Worm (Caenorhabditis elegans): ENCODE measurements around the gene T18D3.5.

DNA sequence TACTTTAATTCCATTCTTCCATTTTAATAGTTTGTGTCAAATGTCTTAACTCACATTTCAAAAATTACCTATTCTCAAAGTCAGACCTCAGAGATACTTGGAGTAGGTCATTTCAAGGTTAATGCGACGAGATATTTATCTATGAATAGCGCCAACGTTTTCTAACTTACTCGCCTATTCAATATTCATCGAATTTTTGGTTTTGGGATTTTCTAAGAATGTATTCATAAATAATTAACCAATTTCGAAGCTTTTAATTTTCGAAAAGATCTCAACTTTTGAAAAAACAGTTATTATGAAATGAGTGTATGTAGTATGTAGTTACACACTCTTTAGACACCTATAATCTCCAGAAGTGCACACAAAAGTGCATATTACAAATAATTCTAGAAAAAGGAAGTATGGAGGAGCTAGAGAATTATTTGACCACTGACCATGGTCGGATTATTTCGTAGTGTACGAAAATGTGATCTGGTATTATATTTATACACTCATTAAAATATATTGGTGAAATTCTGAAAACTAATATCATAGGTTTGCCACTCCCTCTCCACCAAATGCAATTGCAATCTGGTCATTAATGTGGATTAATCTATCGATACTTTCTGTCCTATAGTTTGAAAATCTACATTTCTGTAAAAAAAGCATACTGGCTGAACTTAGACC is 49.0 kb downstream of the T18D3.5 start:
- TF ChIP-seq B0310.2 (tag; optimal IDR thresholded peaks at IDR 0.05) (no peak), tbx-11 (GFP tag; IDR thresholded peaks at IDR 0.05) (no peak), hnd-1 (tag; optimal IDR thresholded peaks at IDR 0.05) (no peak), hmbx-1 (tag; optimal IDR thresholded peaks at IDR 0.05) (no peak), hmg-4 (GFP tag; optimal IDR thresholded peaks at IDR 0.05) (no peak), flt-1 (GFP tag; IDR thresholded peaks at IDR 0.05) (no peak), tra-4 (tag; optimal IDR thresholded peaks at IDR 0.05) (no peak), ama-1 (optimal IDR thresholded peaks at IDR 0.05) (no peak), tbx-37 (GFP tag; conservative IDR thresholded peaks at IDR 0.05) (no peak), sea-1 (GFP tag; conservative IDR thresholded peaks at IDR 0.05) (no peak)

Data from whole organism, early embryonic.